Worm (Caenorhabditis elegans) whole organism, L4/young adult: ENCODE data around the gene W07E11.1.

ENCODE experiments used
- dao-5 ChIP-seq: sonication (generic microtip); optimal IDR thresholded peaks from 2 replicates; lab custom pipeline; 2016; ENCODE audit warnings: missing genotype, missing genetic modification characterization, moderate library complexity, missing compliant biosample characterization
- him-1 ChIP-seq: sonication (generic microtip); optimal IDR thresholded peaks from 2 replicates; lab custom pipeline; 2016; ENCODE audit warnings: missing genotype, missing genetic modification reagents, missing genetic modification characterization, missing compliant biosample characterization

DNA sequence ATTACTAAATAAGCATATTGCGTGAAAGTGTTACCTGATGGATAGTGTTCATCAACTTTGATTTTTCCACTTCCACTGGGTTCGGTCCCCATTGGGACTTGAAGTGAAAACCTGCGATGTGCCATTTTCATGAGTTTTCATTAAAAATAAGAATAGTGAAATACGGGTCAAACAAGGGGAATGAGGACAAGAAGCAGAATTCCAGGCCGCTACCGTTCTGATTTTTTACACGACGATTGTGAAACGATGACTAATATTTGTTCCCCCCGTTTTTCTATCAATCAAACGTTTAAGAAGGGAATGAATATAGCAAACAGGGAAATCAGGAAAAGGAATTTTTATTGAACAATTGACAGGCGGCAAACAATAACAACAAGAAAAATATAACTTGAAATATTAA, 14.7 kb upstream of the W07E11.1 start, which contains the start of gene mlck-1:
- TF ChIP-seq dao-5 (tag; lab: Kevin White, UChicago) (no peak), him-1 (tag; lab: Kevin White, UChicago) (no peak)
